Worm (Caenorhabditis elegans) whole organism, L4/young adult: ENCODE data around the gene Y116F11B.7.

ENCODE experiments used
- dao-5 ChIP-seq: sonication (generic microtip); optimal IDR thresholded peaks from 2 replicates; lab custom pipeline; 2016; ENCODE audit warnings: missing genotype, missing genetic modification characterization, moderate library complexity, missing compliant biosample characterization
- him-1 ChIP-seq: sonication (generic microtip); optimal IDR thresholded peaks from 2 replicates; lab custom pipeline; 2016; ENCODE audit warnings: missing genotype, missing genetic modification reagents, missing genetic modification characterization, missing compliant biosample characterization

DNA sequence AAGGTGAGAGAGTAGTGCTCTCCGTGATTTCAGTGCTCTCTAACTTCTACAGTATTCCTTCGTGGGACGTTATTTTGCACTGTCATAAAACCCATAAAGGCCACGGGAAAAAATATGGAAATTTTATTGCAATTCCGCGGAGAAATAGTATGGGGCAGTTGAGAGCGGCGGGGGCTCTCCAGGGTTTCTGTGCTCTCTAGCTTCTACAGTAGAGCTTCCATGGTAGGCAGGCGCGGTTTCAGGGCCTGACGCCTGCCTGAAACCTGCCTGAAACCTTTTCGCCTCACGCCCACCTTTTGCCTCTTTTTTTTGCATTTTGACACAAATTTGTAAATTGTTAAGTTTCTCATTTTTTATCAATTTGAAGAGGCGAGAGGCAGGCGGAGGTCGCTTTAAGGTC lies 8.8 kb downstream of the Y116F11B.7 start:
- TF ChIP-seq him-1 (tag; lab: Kevin White, UChicago) (no peak), dao-5 (tag; lab: Kevin White, UChicago) (no peak)
